Worm (Caenorhabditis elegans) whole organism, late embryonic: Measurements from ENCODE around the gene ess-2.

Experiments used
- C38D4.7 ChIP-seq: fragments of 200-800 bp; sonication (Bioruptor generic); optimal IDR thresholded peaks from 2 replicates; lab custom pipeline; 2018; ENCODE audit warnings: mild to moderate bottlenecking, missing genetic modification characterization, moderate library complexity, missing compliant biosample characterization
- K02D7.2 ChIP-seq: sonication (generic microtip); optimal IDR thresholded peaks from 2 replicates; lab custom pipeline; 2017; ENCODE audit warnings: mild to moderate bottlenecking, missing genetic modification characterization, missing compliant biosample characterization
- Y22D7AL.16 ChIP-seq: sonication (generic microtip); optimal IDR thresholded peaks from 2 replicates; lab custom pipeline; 2016; ENCODE audit warnings: missing genetic modification characterization, missing compliant biosample characterization
- ceh-14 ChIP-seq: sonication (generic microtip); optimal IDR thresholded peaks from 2 replicates; lab custom pipeline; 2016; ENCODE audit warnings: missing genotype, missing genetic modification characterization, missing compliant biosample characterization
- ceh-18 ChIP-seq: sonication (generic microtip); optimal IDR thresholded peaks from 2 replicates; lab custom pipeline; 2016; ENCODE audit warnings: missing genetic modification characterization, missing compliant biosample characterization
- ceh-2 ChIP-seq: sonication (generic microtip); optimal IDR thresholded peaks from 2 replicates; lab custom pipeline; 2016; ENCODE audit warnings: missing genotype, missing genetic modification characterization, missing compliant biosample characterization
- ceh-22 ChIP-seq: sonication (generic microtip); optimal IDR thresholded peaks from 2 replicates; lab custom pipeline; 2017; ENCODE audit warnings: missing biosample characterization, missing genetic modification characterization
- ceh-31 ChIP-seq: sonication (generic microtip); optimal IDR thresholded peaks from 2 replicates; lab custom pipeline; 2016; ENCODE audit warnings: missing genetic modification characterization, missing compliant biosample characterization
- ceh-6 ChIP-seq: fragments of 200-800 bp; sonication (Bioruptor generic); optimal IDR thresholded peaks from 2 replicates; lab custom pipeline; 2018; ENCODE audit warnings: mild to moderate bottlenecking, missing genetic modification characterization, missing compliant biosample characterization
- ceh-9 ChIP-seq: sonication (generic microtip); optimal IDR thresholded peaks from 2 replicates; lab custom pipeline; 2016; ENCODE audit warnings: mild to moderate bottlenecking, missing genetic modification characterization, inconsistent platforms, missing compliant biosample characterization
- che-1 ChIP-seq: sonication (generic microtip); optimal IDR thresholded peaks from 2 replicates; lab custom pipeline; 2016; ENCODE audit warnings: mild to moderate bottlenecking, missing genetic modification characterization, missing compliant biosample characterization
- dve-1 ChIP-seq: sonication (generic microtip); optimal IDR thresholded peaks from 2 replicates; lab custom pipeline; 2017; ENCODE audit warnings: antibody characterized with exemption, mild to moderate bottlenecking, missing genetic modification characterization, missing compliant biosample characterization
- elt-2 ChIP-seq: sonication (generic microtip); optimal IDR thresholded peaks from 2 replicates; lab custom pipeline; 2016; ENCODE audit warnings: missing genetic modification reagents, missing genetic modification characterization, missing compliant biosample characterization
- elt-4 ChIP-seq: sonication (generic microtip); optimal IDR thresholded peaks from 2 replicates; lab custom pipeline; 2016; ENCODE audit warnings: missing genetic modification characterization, missing compliant biosample characterization
- ets-4 ChIP-seq: sonication (generic microtip); optimal IDR thresholded peaks from 2 replicates; lab custom pipeline; 2016; ENCODE audit warnings: missing genetic modification characterization, missing compliant biosample characterization
- fax-1 ChIP-seq: sonication (generic microtip); optimal IDR thresholded peaks from 2 replicates; lab custom pipeline; 2016; ENCODE audit warnings: missing genotype, missing genetic modification characterization, missing compliant biosample characterization
- fkh-6 ChIP-seq: sonication (generic microtip); optimal IDR thresholded peaks from 2 replicates; lab custom pipeline; 2016; ENCODE audit warnings: missing genetic modification characterization, missing compliant biosample characterization
- lin-11 ChIP-seq: fragments of 200-800 bp; sonication (Bioruptor generic); optimal IDR thresholded peaks from 2 replicates; lab custom pipeline; 2018; ENCODE audit warnings: mild to moderate bottlenecking, missing genetic modification characterization, missing compliant biosample characterization
- madf-2 ChIP-seq: sonication (generic microtip); optimal IDR thresholded peaks from 2 replicates; lab custom pipeline; 2017; ENCODE audit warnings: missing genetic modification characterization, missing compliant biosample characterization
- mec-3 ChIP-seq: sonication (generic microtip); optimal IDR thresholded peaks from 2 replicates; lab custom pipeline; 2016; ENCODE audit warnings: borderline replicate concordance, missing genetic modification characterization, missing compliant biosample characterization
- nfya-1 ChIP-seq: sonication (generic microtip); optimal IDR thresholded peaks from 2 replicates; lab custom pipeline; 2017; ENCODE audit warnings: missing genetic modification characterization, mild to moderate bottlenecking, missing compliant biosample characterization, antibody characterized with exemption, moderate library complexity
- nhr-11 ChIP-seq: fragments of 150-350 bp; optimal IDR thresholded peaks from 2 replicates; lab custom pipeline; 2014; ENCODE audit warnings: missing biosample characterization, missing genetic modification characterization
- pax-1 ChIP-seq: fragments of 150-350 bp; optimal IDR thresholded peaks from 2 replicates; lab custom pipeline; 2014; ENCODE audit warnings: missing biosample characterization, missing genetic modification characterization
- pqm-1 ChIP-seq: sonication (generic microtip); optimal IDR thresholded peaks from 2 replicates; lab custom pipeline; 2016; ENCODE audit warnings: missing genetic modification characterization, missing compliant biosample characterization
- pros-1 ChIP-seq: fragments of 150-350 bp; optimal IDR thresholded peaks from 2 replicates; lab custom pipeline; 2014; ENCODE audit warnings: missing biosample characterization, missing genetic modification reagents, missing genetic modification characterization
- ref-2 ChIP-seq: sonication (generic microtip); optimal IDR thresholded peaks from 2 replicates; lab custom pipeline; 2016; ENCODE audit warnings: missing genetic modification characterization, missing compliant biosample characterization
- sdc-2 ChIP-seq: sonication (generic microtip); optimal IDR thresholded peaks from 2 replicates; lab custom pipeline; 2016; ENCODE audit warnings: missing genotype, missing genetic modification characterization, missing compliant biosample characterization
- sox-2 ChIP-seq: fragments of 200-800 bp; sonication (Bioruptor generic); IDR thresholded peaks from 2 replicates; pipeline ENCODE4 v1.3.6; 2022; ENCODE audit warnings: missing genetic modification reagents, missing genetic modification characterization, missing compliant biosample characterization
- syd-9 ChIP-seq: sonication (generic microtip); optimal IDR thresholded peaks from 2 replicates; lab custom pipeline; 2016; ENCODE audit warnings: mild to moderate bottlenecking, missing genetic modification characterization, moderate library complexity, missing compliant biosample characterization
- ttx-3 ChIP-seq: sonication (generic microtip); optimal IDR thresholded peaks from 2 replicates; lab custom pipeline; 2016; ENCODE audit warnings: missing genetic modification reagents, missing genetic modification characterization, missing compliant biosample characterization
- unc-42 ChIP-seq: sonication (generic microtip); optimal IDR thresholded peaks from 2 replicates; lab custom pipeline; 2016; ENCODE audit warnings: missing genotype, missing genetic modification characterization, missing compliant biosample characterization
- unc-86 ChIP-seq: sonication (generic microtip); optimal IDR thresholded peaks from 2 replicates; lab custom pipeline; 2016; ENCODE audit warnings: missing genetic modification characterization, missing compliant biosample characterization
- ztf-16 ChIP-seq: sonication (generic microtip); optimal IDR thresholded peaks from 2 replicates; lab custom pipeline; 2017; ENCODE audit warnings: missing genetic modification characterization, missing compliant biosample characterization

Gene ess-2

ce11 chrIII:8511711-8512110, 21.6 kb upstream of the ess-2 start:
- TF ChIP-seq syd-9 (tag; lab: Kevin White, UChicago) (no peak), unc-42 (tag; lab: Kevin White, UChicago) (peak; percentile 86)

ce11 chrIII:8509644-8510393, 19.7 kb upstream of the ess-2 start:
- peak; percentile 71 for TF ChIP-seq ceh-31 (tag; lab: Kevin White, UChicago)
- TF ChIP-seq mec-3 (tag; lab: Kevin White, UChicago), result no peak
- peak; percentile 97 for TF ChIP-seq unc-42 (tag; lab: Kevin White, UChicago)
- TF ChIP-seq ref-2 (tag; lab: Kevin White, UChicago), result peak; percentile 5
- peak; percentile 78 for TF ChIP-seq ceh-14 (tag; lab: Kevin White, UChicago)
- no peak for TF ChIP-seq ceh-2 (tag; lab: Kevin White, UChicago)

- TF ChIP-seq pqm-1 (tag; lab: Kevin White, UChicago) (no peak), C38D4.7 (GFP tag; lab: Kevin White, UChicago) (no peak), fax-1 (tag; lab: Kevin White, UChicago) (no peak), che-1 (tag; lab: Kevin White, UChicago) (no peak), dve-1 (no peak), fkh-6 (tag; lab: Kevin White, UChicago) (no peak), madf-2 (tag; lab: Kevin White, UChicago) (no peak), lin-11 (tag; lab: Kevin White, UChicago) (no peak), ceh-6 (no peak), sdc-2 (tag; lab: Kevin White, UChicago) (no peak)
Measured at ce11 chrIII:8509218-8509617, 19.1 kb upstream of the ess-2 start.

ce11 chrIII:8506348-8506747, 16.2 kb upstream of the ess-2 start:
- no peak for TF ChIP-seq unc-86 (tag; lab: Kevin White, UChicago)
- peak; percentile 53 for TF ChIP-seq nfya-1

ce11 chrIII:8504176-8504763, 14.1 kb upstream of the ess-2 start:
- TF ChIP-seq ceh-18 (no peak), K02D7.2 (tag; lab: Kevin White, UChicago) (no peak), che-1 (tag; lab: Kevin White, UChicago) (no peak), nhr-11 (no peak), syd-9 (tag; lab: Kevin White, UChicago) (no peak), unc-86 (tag; lab: Kevin White, UChicago) (no peak), ceh-22 (tag; lab: Kevin White, UChicago) (no peak), pax-1 (tag; lab: Kevin White, UChicago) (no peak), elt-4 (tag; lab: Kevin White, UChicago) (no peak), elt-2 (tag; lab: Kevin White, UChicago) (no peak), C38D4.7 (GFP tag; lab: Kevin White, UChicago) (no peak), ets-4 (no peak), ztf-16 (no peak), ttx-3 (tag; lab: Kevin White, UChicago) (no peak), ceh-9 (tag; lab: Kevin White, UChicago) (no peak), ref-2 (tag; lab: Kevin White, UChicago) (no peak)

ce11 chrIII:8503341-8503740, 13.2 kb upstream of the ess-2 start:
- TF ChIP-seq sox-2 (no peak), Y22D7AL.16 (tag; lab: Kevin White, UChicago) (no peak), ceh-22 (tag; lab: Kevin White, UChicago) (no peak), ceh-31 (tag; lab: Kevin White, UChicago) (peak; percentile 61), pros-1 (peak; percentile 10), nfya-1 (peak; percentile 34)
